Worm (Caenorhabditis elegans) whole organism, L1 larva: ENCODE measurements around the gene gpa-8.

Source experiments
- C04F5.9 ChIP-seq: sonication (generic microtip); optimal IDR thresholded peaks from 2 replicates; lab custom pipeline; 2016; ENCODE audit warnings: missing genetic modification characterization, missing compliant biosample characterization
- F16B12.6 ChIP-seq: fragments of 150-350 bp; optimal IDR thresholded peaks from 2 replicates; lab custom pipeline; 2014; ENCODE audit warnings: missing biosample characterization, missing genetic modification characterization
- aly-2 ChIP-seq: fragments of 150-350 bp; optimal IDR thresholded peaks from 2 replicates; lab custom pipeline; 2014; ENCODE audit warnings: missing biosample characterization, missing genetic modification characterization
- ama-1 ChIP-seq: fragments of 150-350 bp; optimal IDR thresholded peaks from 2 replicates; lab custom pipeline; 2014
- fkh-10 ChIP-seq: sonication (generic microtip); optimal IDR thresholded peaks from 2 replicates; lab custom pipeline; 2017; ENCODE audit warnings: missing biosample characterization, missing genetic modification reagents, missing genetic modification characterization
- grh-1 ChIP-seq: fragments of 200-800 bp; sonication (Bioruptor generic); IDR thresholded peaks from 2 replicates; pipeline ENCODE4 v1.3.6; 2022; ENCODE audit warnings: missing genetic modification reagents, missing genetic modification characterization, missing compliant biosample characterization
- lin-13 ChIP-seq: fragments of 150-350 bp; optimal IDR thresholded peaks from 2 replicates; lab custom pipeline; 2014; ENCODE audit warnings: missing biosample characterization, missing genetic modification reagents, missing genetic modification characterization
- lin-35 ChIP-seq, 2 experiments: fragments of 150-350 bp; optimal IDR thresholded peaks; 2 replicates each; lab custom pipeline; 2014; ENCODE audit warnings: missing biosample characterization in 2 of 2, missing genetic modification characterization in 2 of 2, missing genetic modification reagents in 2 of 2
- lin-39 ChIP-seq: fragments of 150-350 bp; optimal IDR thresholded peaks from 2 replicates; lab custom pipeline; 2014; ENCODE audit warnings: missing biosample characterization, missing genetic modification reagents, missing genetic modification characterization
- pqm-1 ChIP-seq: sonication (generic microtip); optimal IDR thresholded peaks from 3 replicates; lab custom pipeline; 2017; ENCODE audit warnings: missing biosample characterization, missing genetic modification characterization
- rnt-1 ChIP-seq: sonication (generic microtip); optimal IDR thresholded peaks from 2 replicates; lab custom pipeline; 2016; ENCODE audit warnings: mild to moderate bottlenecking, missing genetic modification characterization, moderate library complexity, missing compliant biosample characterization
- skn-1 ChIP-seq: fragments of 150-350 bp; optimal IDR thresholded peaks from 2 replicates; lab custom pipeline; 2014; ENCODE audit warnings: missing biosample characterization, missing genetic modification characterization
- sptf-1 ChIP-seq: fragments of 150-350 bp; optimal IDR thresholded peaks from 2 replicates; lab custom pipeline; 2014; ENCODE audit warnings: missing biosample characterization, missing genetic modification characterization
- sup-37 ChIP-seq: fragments of 200-800 bp; sonication (Bioruptor generic); optimal IDR thresholded peaks from 2 replicates; lab custom pipeline; 2018; ENCODE audit warnings: mild to moderate bottlenecking, missing genetic modification characterization, missing compliant biosample characterization
- tbx-2 ChIP-seq: sonication (generic microtip); optimal IDR thresholded peaks from 2 replicates; lab custom pipeline; 2016; ENCODE audit warnings: missing genetic modification characterization, missing compliant biosample characterization
- unc-62 ChIP-seq: fragments of 150-350 bp; optimal IDR thresholded peaks from 2 replicates; lab custom pipeline; 2014; ENCODE audit warnings: missing biosample characterization, missing genetic modification reagents, missing genetic modification characterization
- vab-15 ChIP-seq: sonication (generic microtip); optimal IDR thresholded peaks from 2 replicates; lab custom pipeline; 2017; ENCODE audit warnings: missing genotype, mild to moderate bottlenecking, missing genetic modification characterization, missing compliant biosample characterization

gpa-8 gene

DNA sequence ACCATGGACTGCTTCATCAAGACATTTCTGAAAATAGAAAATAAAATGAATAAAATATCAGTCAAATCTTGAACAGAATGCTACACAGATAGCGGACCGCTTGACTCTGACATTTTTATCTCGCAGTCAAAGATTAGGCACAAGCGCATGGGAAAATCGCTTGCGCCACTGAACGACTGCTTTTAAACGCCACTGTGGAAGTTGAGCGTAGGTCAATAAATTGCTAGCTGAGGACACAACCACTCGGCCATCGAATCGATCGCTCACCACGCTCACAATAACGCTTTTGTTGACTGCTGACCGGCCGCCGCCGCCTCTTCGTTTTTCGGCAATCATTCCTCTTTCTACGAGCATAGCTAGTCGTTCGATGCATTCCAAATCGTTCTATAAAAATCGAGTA lies 43.5 kb downstream of the gpa-8 start (continued):
- peak; percentile 68 for TF ChIP-seq rnt-1
- no peak for TF ChIP-seq fkh-10 (GFP tag; lab: Kevin White, UChicago)
- TF ChIP-seq lin-39 (tag; lab: Kevin White, UChicago), result no peak
- TF ChIP-seq sptf-1, result no peak
- TF ChIP-seq pqm-1 (tag; lab: Kevin White, UChicago), result no peak
- peak; percentile 24 for TF ChIP-seq tbx-2 (tag; lab: Kevin White, UChicago)
- TF ChIP-seq lin-35 (GFP tag; optimal IDR thresholded peaks at IDR 0.05; lab: Kevin White, UChicago), result peak; percentile 44 to 76
- TF ChIP-seq grh-1 (GFP tag; lab: Robert Waterston, UW), result 0 out of 2 replicates have a peak, but pooled peaks have one; percentile 21

DNA sequence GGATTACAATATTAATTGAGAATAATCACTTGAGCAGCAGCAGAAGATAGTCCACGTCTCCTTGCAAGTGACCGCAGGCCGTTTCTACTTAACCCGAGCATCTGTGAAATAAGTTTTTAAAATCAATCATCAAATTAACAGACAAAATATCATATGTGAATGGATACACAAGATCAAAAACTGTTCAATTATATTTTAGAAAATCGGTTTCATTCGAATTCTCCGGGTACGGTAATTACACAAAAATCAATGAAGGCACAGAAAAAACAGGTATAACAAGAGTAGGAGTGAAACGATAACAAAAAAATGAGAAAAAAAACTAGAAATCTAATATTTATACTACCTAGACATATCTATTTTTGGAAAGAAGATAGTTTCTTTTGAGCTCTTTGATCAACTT lies 44.1 kb downstream of the gpa-8 start, which contains the start of gene mma-1:
mma-1 (minus strand) TSS at position 101 of the 400 bp plus-strand sequence.
- TF ChIP-seq lin-13 (GFP tag; lab: Kevin White, UChicago), result no peak

DNA sequence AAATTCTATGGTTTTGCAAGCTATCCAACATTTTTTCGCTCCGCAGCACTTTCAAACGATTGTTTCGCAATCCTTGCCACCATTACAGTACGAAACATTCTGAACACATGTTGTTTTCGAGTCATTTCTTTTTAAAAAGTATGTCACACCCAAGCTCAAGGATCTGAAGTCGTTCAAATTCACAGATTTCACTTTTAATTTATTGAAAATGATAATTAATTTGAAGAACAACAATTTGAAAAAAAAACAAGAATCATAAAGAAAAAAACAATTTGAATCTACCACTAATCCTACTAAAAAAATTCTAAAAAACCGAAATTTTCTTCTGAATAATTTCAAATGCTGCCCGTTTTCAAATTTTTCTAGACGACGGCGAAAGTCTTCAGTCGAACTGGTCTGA lies 47.9 kb downstream of the gpa-8 start, which contains the start of gene C14C10.2:
C14C10.2 (minus strand) TSS at position 101 of the 400 bp plus-strand sequence.
- TF ChIP-seq aly-2 (tag; lab: Kevin White, UChicago) (peak; percentile 26), sup-37 (GFP tag; lab: Kevin White, UChicago) (no peak)
- TF ChIP-seq, all 84 proteins: peak for 1

DNA sequence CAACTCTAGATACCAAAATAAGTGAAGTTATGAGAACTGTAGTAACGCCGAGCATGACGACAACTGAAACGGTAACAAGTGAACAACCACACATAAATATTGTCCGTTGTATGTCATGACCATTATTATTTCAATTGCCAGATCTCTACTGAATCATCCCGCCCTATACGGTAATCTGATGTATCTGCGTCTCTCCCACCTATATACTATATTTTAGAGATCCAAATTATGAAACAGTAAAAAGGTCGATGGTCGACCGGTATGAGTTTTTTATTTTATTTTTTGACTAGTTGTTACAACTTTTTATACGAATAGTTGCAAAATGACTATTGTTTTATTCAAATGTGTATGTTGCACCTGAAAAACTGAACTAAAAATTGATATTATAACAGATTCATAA lies 49.7 kb downstream of the gpa-8 start, which contains the start of gene ttr-43:
ttr-43 (minus strand) TSS at position 101 of the 400 bp plus-strand sequence.
- TF ChIP-seq unc-62 (GFP tag; lab: Kevin White, UChicago), result no peak
- no peak for TF ChIP-seq skn-1 (tag; lab: Kevin White, UChicago)
- TF ChIP-seq F16B12.6 (tag; lab: Kevin White, UChicago), result no peak
- no peak for TF ChIP-seq C04F5.9 (tag; lab: Kevin White, UChicago)
- TF ChIP-seq ama-1 (lab: Kevin White, UChicago), result no peak
- TF ChIP-seq vab-15 (tag; lab: Kevin White, UChicago), result no peak
